Worm (Caenorhabditis elegans) whole organism, late embryonic: Measurements from ENCODE around the gene xbx-6.

Experiments
- T23F11.4 ChIP-seq: fragments of 200-800 bp; sonication (Bioruptor generic); optimal IDR thresholded peaks from 2 replicates; lab custom pipeline; 2018; ENCODE audit warnings: mild to moderate bottlenecking, missing genetic modification characterization, missing compliant biosample characterization
- ahr-1 ChIP-seq: sonication (generic microtip); optimal IDR thresholded peaks from 2 replicates; lab custom pipeline; 2016; ENCODE audit warnings: missing genetic modification characterization, missing compliant biosample characterization
- ama-1 ChIP-seq: fragments of 150-350 bp; optimal IDR thresholded peaks from 2 replicates; lab custom pipeline; 2014
- ceh-31 ChIP-seq: sonication (generic microtip); optimal IDR thresholded peaks from 2 replicates; lab custom pipeline; 2016; ENCODE audit warnings: missing genetic modification characterization, missing compliant biosample characterization
- ceh-6 ChIP-seq: fragments of 200-800 bp; sonication (Bioruptor generic); optimal IDR thresholded peaks from 2 replicates; lab custom pipeline; 2018; ENCODE audit warnings: mild to moderate bottlenecking, missing genetic modification characterization, missing compliant biosample characterization
- eyg-1 ChIP-seq: sonication (generic microtip); optimal IDR thresholded peaks from 2 replicates; lab custom pipeline; 2016; ENCODE audit warnings: missing genotype, missing genetic modification characterization, missing compliant biosample characterization
- gmeb-2 ChIP-seq: sonication (generic microtip); optimal IDR thresholded peaks from 2 replicates; lab custom pipeline; 2016; ENCODE audit warnings: missing genetic modification characterization, inconsistent platforms, missing compliant biosample characterization
- lin-11 ChIP-seq: fragments of 200-800 bp; sonication (Bioruptor generic); optimal IDR thresholded peaks from 2 replicates; lab custom pipeline; 2018; ENCODE audit warnings: mild to moderate bottlenecking, missing genetic modification characterization, missing compliant biosample characterization
- pag-3 ChIP-seq: sonication (generic microtip); optimal IDR thresholded peaks from 2 replicates; lab custom pipeline; 2016; ENCODE audit warnings: missing compliant biosample characterization, missing genetic modification characterization, borderline replicate concordance
- pha-4 ChIP-seq: fragments of 150-350 bp; optimal IDR thresholded peaks from 2 replicates; lab custom pipeline; 2018; ENCODE audit warnings: missing biosample characterization, missing genetic modification reagents, missing genetic modification characterization
- rnt-1 ChIP-seq: sonication (generic microtip); optimal IDR thresholded peaks from 2 replicates; lab custom pipeline; 2016; ENCODE audit warnings: missing genetic modification characterization, missing compliant biosample characterization
- tbx-2 ChIP-seq: sonication (generic microtip); optimal IDR thresholded peaks from 2 replicates; lab custom pipeline; 2016; ENCODE audit warnings: missing genetic modification characterization, missing compliant biosample characterization
- ttx-3 ChIP-seq: sonication (generic microtip); optimal IDR thresholded peaks from 2 replicates; lab custom pipeline; 2016; ENCODE audit warnings: missing genetic modification reagents, missing genetic modification characterization, missing compliant biosample characterization
- unc-55 ChIP-seq: sonication (generic microtip); optimal IDR thresholded peaks from 2 replicates; lab custom pipeline; 2017; ENCODE audit warnings: missing biosample characterization, missing genetic modification reagents, missing genetic modification characterization

DNA sequence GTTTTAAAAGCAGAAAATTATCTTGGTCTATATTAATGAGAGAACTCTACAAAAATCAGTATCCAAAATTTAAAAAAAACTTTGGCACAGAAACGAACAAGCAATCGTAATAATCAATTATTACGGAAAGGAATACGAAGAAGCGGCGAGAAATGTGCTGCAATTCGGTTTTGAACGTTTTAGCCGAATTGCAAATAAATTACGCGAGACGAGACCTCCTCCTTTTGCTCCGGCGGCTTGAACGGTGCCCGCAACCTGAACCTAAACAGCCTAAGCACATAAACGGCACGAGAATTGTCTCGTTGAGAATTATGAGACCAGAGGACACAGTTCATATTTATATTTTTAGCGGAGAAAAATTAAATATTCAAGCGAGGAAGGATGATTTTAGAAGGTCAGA is 13.5 kb upstream of the xbx-6 start:
- TF ChIP-seq ama-1 (lab: Kevin White, UChicago) (no peak), rnt-1 (no peak), lin-11 (tag; lab: Kevin White, UChicago) (no peak), unc-55 (GFP tag; lab: Kevin White, UChicago) (no peak), pag-3 (tag; lab: Kevin White, UChicago) (no peak), tbx-2 (tag; lab: Kevin White, UChicago) (no peak), ttx-3 (tag; lab: Kevin White, UChicago) (no peak), pha-4 (tag; lab: Kevin White, UChicago) (no peak), T23F11.4 (GFP tag; lab: Kevin White, UChicago) (no peak), ahr-1 (tag; lab: Kevin White, UChicago) (no peak), eyg-1 (tag; lab: Kevin White, UChicago) (no peak), ceh-6 (GFP tag; lab: Kevin White, UChicago) (no peak), ceh-31 (tag; lab: Kevin White, UChicago) (no peak), gmeb-2 (tag; lab: Kevin White, UChicago) (no peak)
